Fruit fly (Drosophila melanogaster) Kc167 (cell line): ENCODE measurements around the gene PIG-Wb.

Experiments used
- Myc ChIP-seq: fragments of >200 bp; optimal IDR thresholded peaks from 2 replicates; lab custom pipeline; 2017; ENCODE audit warnings: missing external identifiers
- Sin3A ChIP-seq: fragments of >200 bp; optimal IDR thresholded peaks from 2 replicates; lab custom pipeline; 2018; ENCODE audit warnings: missing external identifiers
- insv ChIP-seq: fragments of >200 bp; optimal IDR thresholded peaks from 3 replicates; lab custom pipeline; 2018; ENCODE audit warnings: missing external identifiers

- TF ChIP-seq Sin3A (lab: Kevin White, UChicago) (no peak), insv (lab: Kevin White, UChicago) (no peak), Myc (lab: Kevin White, UChicago) (no peak)
These were observed 2.4 kb upstream of the PIG-Wb start for dm6 chr3L:1740129-1740975.
